Worm (Caenorhabditis elegans) whole organism, midembryonic: Measurements from ENCODE around the gene K09C6.9.

Experiments
- cog-1 ChIP-seq: sonication (generic microtip); optimal IDR thresholded peaks from 2 replicates; lab custom pipeline; 2016; ENCODE audit warnings: missing genetic modification characterization, missing compliant biosample characterization
- flt-1 ChIP-seq: fragments of 200-800 bp; sonication (Bioruptor generic); IDR thresholded peaks from 2 replicates; pipeline ENCODE4 v1.3.6; 2022; ENCODE audit warnings: missing genetic modification characterization, missing compliant biosample characterization
- klf-2 ChIP-seq: fragments of 200-800 bp; sonication (Bioruptor generic); conservative IDR thresholded peaks from 2 replicates; pipeline ENCODE4 v1.3.6; 2022; ENCODE audit warnings: missing genetic modification reagents, missing genetic modification characterization, missing compliant biosample characterization
- med-1 ChIP-seq: sonication (generic microtip); optimal IDR thresholded peaks from 2 replicates; lab custom pipeline; 2017; ENCODE audit warnings: missing genetic modification characterization, mild to moderate bottlenecking, missing compliant biosample characterization, antibody characterized with exemption, missing genetic modification reagents; ENCODE audit not compliant: insufficient read depth
- tab-1 ChIP-seq: fragments of 200-800 bp; sonication (Bioruptor generic); IDR thresholded peaks from 2 replicates; pipeline ENCODE4 v1.3.6; 2022; ENCODE audit warnings: missing genetic modification characterization, missing compliant biosample characterization
- ztf-29 ChIP-seq: fragments of 200-800 bp; sonication (Bioruptor generic); IDR thresholded peaks from 2 replicates; pipeline ENCODE4 v1.3.6; 2022; ENCODE audit warnings: missing genetic modification reagents, missing genetic modification characterization, missing compliant biosample characterization

ce11 chrV:849042-849441 lies 5.8 kb downstream of the K09C6.9 start:
- TF ChIP-seq flt-1 (GFP tag; lab: Robert Waterston, UW) (no peak), cog-1 (tag; lab: Kevin White, UChicago) (no peak), tab-1 (no peak), med-1 (GFP tag; lab: Kevin White, UChicago) (no peak), klf-2 (GFP tag; lab: Robert Waterston, UW) (no peak), ztf-29 (no peak)
